Fruit fly (Drosophila melanogaster) whole organism, embryonic: ENCODE measurements around the gene Drs.

Source experiments
- CG10267 ChIP-seq: fragments of 200-800 bp; sonication (Bioruptor generic); optimal IDR thresholded peaks from 2 replicates; lab custom pipeline; 2018; ENCODE audit warnings: missing biosample characterization, mild to moderate bottlenecking, missing genetic modification characterization, moderate library complexity
- CG10321 ChIP-seq: fragments of 200-800 bp; sonication (Bioruptor generic); IDR thresholded peaks from 2 replicates; pipeline ENCODE4 v1.3.6; 2022; ENCODE audit warnings: missing biosample characterization, missing genetic modification characterization
- CG10431 ChIP-seq: fragments of 200-800 bp; sonication (Bioruptor generic); optimal IDR thresholded peaks from 3 replicates; lab custom pipeline; 2018; ENCODE audit warnings: missing biosample characterization, mild to moderate bottlenecking, missing genetic modification characterization
- CG15601 ChIP-seq: fragments of 200-800 bp; sonication (Bioruptor generic); optimal IDR thresholded peaks from 3 replicates; lab custom pipeline; 2019; ENCODE audit warnings: missing biosample characterization, mild to moderate bottlenecking, missing genetic modification characterization, moderate library complexity
- CG17361 ChIP-seq: fragments of 200-800 bp; sonication (Bioruptor generic); IDR thresholded peaks from 3 replicates; pipeline ENCODE4 v1.3.6; 2022; ENCODE audit warnings: missing biosample characterization, missing genetic modification characterization
- CG2875 ChIP-seq: fragments of 200-800 bp; sonication (Bioruptor generic); optimal IDR thresholded peaks from 2 replicates; lab custom pipeline; 2017; ENCODE audit warnings: missing biosample characterization, mild to moderate bottlenecking, missing genetic modification characterization, missing genetic modification reagents
- CG31441 ChIP-seq: fragments of 200-800 bp; sonication (Bioruptor generic); IDR thresholded peaks from 2 replicates; pipeline ENCODE4 v1.3.6; 2022; ENCODE audit warnings: missing biosample characterization, missing genetic modification characterization
- CG4854 ChIP-seq: fragments of 200-800 bp; sonication (Bioruptor generic); optimal IDR thresholded peaks from 2 replicates; lab custom pipeline; 2016; ENCODE audit warnings: missing biosample characterization, missing genetic modification characterization, inconsistent platforms
- CG7928 ChIP-seq: fragments of 200-800 bp; sonication (Bioruptor generic); optimal IDR thresholded peaks from 2 replicates; lab custom pipeline; 2017; ENCODE audit warnings: missing biosample characterization, mild to moderate bottlenecking, missing genetic modification characterization
- CG8478 ChIP-seq: fragments of >200 bp; optimal IDR thresholded peaks from 2 replicates; lab custom pipeline; 2018
- CG9876 ChIP-seq: fragments of 200-800 bp; sonication (Bioruptor generic); optimal IDR thresholded peaks from 2 replicates; lab custom pipeline; 2016; ENCODE audit warnings: missing biosample characterization, missing genetic modification characterization
- Drgx ChIP-seq: fragments of 200-800 bp; sonication (Bioruptor generic); IDR thresholded peaks from 2 replicates; pipeline ENCODE4 v1.3.6; 2022; ENCODE audit warnings: missing biosample characterization, missing genetic modification characterization
- E2f2 ChIP-seq: fragments of 200-800 bp; sonication (Bioruptor generic); IDR thresholded peaks from 2 replicates; pipeline ENCODE4 v1.3.6; 2022; ENCODE audit warnings: missing biosample characterization, missing genetic modification characterization
- Fer3 ChIP-seq: fragments of 200-800 bp; sonication (Bioruptor generic); optimal IDR thresholded peaks from 2 replicates; lab custom pipeline; 2018; ENCODE audit warnings: missing biosample characterization, mild to moderate bottlenecking, missing genetic modification characterization, moderate library complexity
- Gsc ChIP-seq: fragments of 200-800 bp; sonication (Bioruptor generic); IDR thresholded peaks from 2 replicates; pipeline ENCODE4 v1.3.6; 2022; ENCODE audit warnings: missing biosample characterization, missing genetic modification characterization
- HHEX ChIP-seq: fragments of 200-800 bp; sonication (Bioruptor generic); optimal IDR thresholded peaks from 3 replicates; lab custom pipeline; 2017; ENCODE audit warnings: missing biosample characterization, mild to moderate bottlenecking, missing genetic modification characterization, missing genetic modification reagents
- HLH3B ChIP-seq: fragments of 200-800 bp; sonication (Bioruptor generic); IDR thresholded peaks from 2 replicates; pipeline ENCODE4 v1.3.6; 2022; ENCODE audit warnings: missing biosample characterization, missing genetic modification characterization
- HLH54F ChIP-seq: fragments of 200-800 bp; sonication (Bioruptor generic); optimal IDR thresholded peaks from 3 replicates; lab custom pipeline; 2016; ENCODE audit warnings: missing biosample characterization, missing genetic modification characterization
- MESR4 ChIP-seq: fragments of 200-800 bp; sonication (Bioruptor generic); optimal IDR thresholded peaks from 2 replicates; lab custom pipeline; 2018; ENCODE audit warnings: missing biosample characterization, mild to moderate bottlenecking, missing genetic modification characterization, moderate library complexity
- Med ChIP-seq: fragments of 200-800 bp; sonication (Bioruptor generic); peaks from one replicate; lab custom pipeline; 2016; ENCODE audit warnings: missing biosample characterization, missing genetic modification characterization, mild to moderate bottlenecking, inconsistent platforms, moderate library complexity
- Mes4 ChIP-seq: fragments of 200-800 bp; sonication (Bioruptor generic); optimal IDR thresholded peaks from 2 replicates; lab custom pipeline; 2016; ENCODE audit warnings: missing biosample characterization, missing genetic modification characterization
- NK7.1 ChIP-seq: fragments of 200-800 bp; sonication (Bioruptor generic); optimal IDR thresholded peaks from 3 replicates; lab custom pipeline; 2016; ENCODE audit warnings: missing biosample characterization, missing genetic modification characterization
- Rfx ChIP-seq: fragments of 200-800 bp; sonication (Bioruptor generic); IDR thresholded peaks from 2 replicates; pipeline ENCODE4 v1.3.6; 2022; ENCODE audit warnings: missing biosample characterization, missing genetic modification characterization
- Rx ChIP-seq: fragments of 200-800 bp; sonication (Bioruptor generic); IDR thresholded peaks from 2 replicates; pipeline ENCODE4 v1.3.6; 2022; ENCODE audit warnings: missing biosample characterization, missing genetic modification characterization
- YL-1 ChIP-seq: fragments of 200-800 bp; sonication (Bioruptor generic); optimal IDR thresholded peaks from 3 replicates; lab custom pipeline; 2017; ENCODE audit warnings: missing biosample characterization, mild to moderate bottlenecking, missing genetic modification characterization
- ac ChIP-seq: fragments of 200-800 bp; sonication (Bioruptor generic); optimal IDR thresholded peaks from 3 replicates; lab custom pipeline; 2017; ENCODE audit warnings: missing biosample characterization, mild to moderate bottlenecking, missing genetic modification characterization
- aop ChIP-seq: fragments of 200-800 bp; sonication (Bioruptor generic); IDR thresholded peaks from 2 replicates; pipeline ENCODE4 v1.3.6; 2022; ENCODE audit warnings: missing biosample characterization, missing genetic modification characterization
- bbx ChIP-seq: fragments of 200-800 bp; sonication (Bioruptor generic); IDR thresholded peaks from 2 replicates; pipeline ENCODE4 v1.3.6; 2022; ENCODE audit warnings: missing biosample characterization, missing genetic modification characterization; ENCODE audit not compliant: partially characterized antibody
- ci ChIP-seq: fragments of 200-800 bp; sonication (Bioruptor generic); IDR thresholded peaks from 3 replicates; pipeline ENCODE4 v1.3.6; 2022; ENCODE audit warnings: missing biosample characterization, missing genetic modification characterization
- corto ChIP-seq: fragments of 200-800 bp; sonication (Bioruptor generic); optimal IDR thresholded peaks from 2 replicates; lab custom pipeline; 2016; ENCODE audit warnings: missing biosample characterization, mild to moderate bottlenecking, missing genetic modification characterization, moderate library complexity
- dmrt11E ChIP-seq: fragments of 200-800 bp; sonication (Bioruptor generic); optimal IDR thresholded peaks from 3 replicates; lab custom pipeline; 2018; ENCODE audit warnings: missing biosample characterization, mild to moderate bottlenecking, missing genetic modification characterization, moderate library complexity
- fu2 ChIP-seq: fragments of 200-800 bp; sonication (Bioruptor generic); optimal IDR thresholded peaks from 2 replicates; lab custom pipeline; 2016; ENCODE audit warnings: missing biosample characterization, missing genetic modification characterization
- gcm2 ChIP-seq: fragments of 200-800 bp; sonication (Bioruptor generic); optimal IDR thresholded peaks from 2 replicates; lab custom pipeline; 2016; ENCODE audit warnings: missing biosample characterization, missing genetic modification characterization
- grn ChIP-seq: fragments of 200-800 bp; sonication (Bioruptor generic); optimal IDR thresholded peaks from 3 replicates; lab custom pipeline; 2017; ENCODE audit warnings: missing biosample characterization, missing genetic modification characterization
- gsb ChIP-seq: fragments of 200-800 bp; sonication (Bioruptor generic); IDR thresholded peaks from 2 replicates; pipeline ENCODE4 v1.3.6; 2022; ENCODE audit warnings: missing biosample characterization, missing genetic modification characterization
- hb ChIP-seq: fragments of 200-800 bp; sonication (Bioruptor generic); IDR thresholded peaks from 3 replicates; pipeline ENCODE4 v1.3.6; 2022; ENCODE audit warnings: missing biosample characterization, missing genetic modification characterization; ENCODE audit not compliant: partially characterized antibody
- hbn ChIP-seq: fragments of 200-800 bp; sonication (Bioruptor generic); IDR thresholded peaks from 2 replicates; pipeline ENCODE4 v1.3.6; 2022; ENCODE audit warnings: missing biosample characterization, missing genetic modification characterization; ENCODE audit not compliant: partially characterized antibody
- knrl ChIP-seq: fragments of 200-800 bp; sonication (Bioruptor generic); IDR thresholded peaks from 3 replicates; pipeline ENCODE4 v1.3.6; 2022; ENCODE audit warnings: missing biosample characterization, missing genetic modification characterization; ENCODE audit not compliant: partially characterized antibody
- lab ChIP-seq: fragments of 200-800 bp; sonication (Bioruptor generic); optimal IDR thresholded peaks from 3 replicates; lab custom pipeline; 2017; ENCODE audit warnings: missing biosample characterization, missing genetic modification characterization, mild to moderate bottlenecking, moderate library complexity, missing genetic modification reagents
- mld ChIP-seq: fragments of 200-800 bp; sonication (Bioruptor generic); IDR thresholded peaks from 3 replicates; pipeline ENCODE4 v1.3.6; 2022; ENCODE audit warnings: missing biosample characterization, missing genetic modification characterization; ENCODE audit not compliant: partially characterized antibody
- p53 ChIP-seq: fragments of 200-800 bp; sonication (Bioruptor generic); optimal IDR thresholded peaks from 2 replicates; lab custom pipeline; 2016; ENCODE audit warnings: missing biosample characterization, missing genetic modification characterization
- pan ChIP-seq, 4 experiments: fragments of >200 bp in 3 of 4; fragments of 200-800 bp in 1 of 4; sonication (Bioruptor generic) in 1 of 4; optimal IDR thresholded peaks in 3 of 4; IDR thresholded peaks in 1 of 4; 2 replicates each; pipeline versions ENCODE4 v1.3.6 to Lab custom; 2017 to 2022; ENCODE audit warnings: missing biosample characterization in 2 of 4, missing genetic modification characterization in 2 of 4, mixed read lengths in 1 of 4
- pzg ChIP-seq: fragments of 200-800 bp; sonication (Bioruptor generic); optimal IDR thresholded peaks from 3 replicates; lab custom pipeline; 2018; ENCODE audit warnings: missing biosample characterization, mild to moderate bottlenecking, missing genetic modification characterization, moderate library complexity
- slou ChIP-seq: fragments of 200-800 bp; sonication (Bioruptor generic); optimal IDR thresholded peaks from 3 replicates; lab custom pipeline; 2016; ENCODE audit warnings: missing biosample characterization, missing genetic modification characterization
- sob ChIP-seq: fragments of 200-800 bp; sonication (Bioruptor generic); IDR thresholded peaks from 2 replicates; pipeline ENCODE4 v1.3.6; 2022; ENCODE audit warnings: missing biosample characterization, missing genetic modification characterization
- tgo ChIP-seq: fragments of 200-800 bp; sonication (Bioruptor generic); IDR thresholded peaks from 3 replicates; pipeline ENCODE4 v1.3.6; 2022; ENCODE audit warnings: missing biosample characterization, missing genetic modification characterization
- trem ChIP-seq: fragments of 200-800 bp; optimal IDR thresholded peaks from 3 replicates; lab custom pipeline; 2019; ENCODE audit warnings: missing biosample characterization, mild to moderate bottlenecking, missing genetic modification characterization, moderate library complexity
- tup ChIP-seq: fragments of 200-800 bp; sonication (Bioruptor generic); optimal IDR thresholded peaks from 2 replicates; lab custom pipeline; 2016; ENCODE audit warnings: missing biosample characterization, mild to moderate bottlenecking, missing genetic modification characterization, moderate library complexity
- vnd ChIP-seq: fragments of 200-800 bp; sonication (Bioruptor generic); IDR thresholded peaks from 3 replicates; pipeline ENCODE4 v1.3.6; 2022; ENCODE audit warnings: missing biosample characterization, missing genetic modification characterization; ENCODE audit not compliant: partially characterized antibody
- zf30C ChIP-seq: fragments of 200-800 bp; sonication (Bioruptor generic); optimal IDR thresholded peaks from 3 replicates; lab custom pipeline; 2018; ENCODE audit warnings: missing biosample characterization, mild to moderate bottlenecking, missing genetic modification characterization

The Drs gene

DNA sequence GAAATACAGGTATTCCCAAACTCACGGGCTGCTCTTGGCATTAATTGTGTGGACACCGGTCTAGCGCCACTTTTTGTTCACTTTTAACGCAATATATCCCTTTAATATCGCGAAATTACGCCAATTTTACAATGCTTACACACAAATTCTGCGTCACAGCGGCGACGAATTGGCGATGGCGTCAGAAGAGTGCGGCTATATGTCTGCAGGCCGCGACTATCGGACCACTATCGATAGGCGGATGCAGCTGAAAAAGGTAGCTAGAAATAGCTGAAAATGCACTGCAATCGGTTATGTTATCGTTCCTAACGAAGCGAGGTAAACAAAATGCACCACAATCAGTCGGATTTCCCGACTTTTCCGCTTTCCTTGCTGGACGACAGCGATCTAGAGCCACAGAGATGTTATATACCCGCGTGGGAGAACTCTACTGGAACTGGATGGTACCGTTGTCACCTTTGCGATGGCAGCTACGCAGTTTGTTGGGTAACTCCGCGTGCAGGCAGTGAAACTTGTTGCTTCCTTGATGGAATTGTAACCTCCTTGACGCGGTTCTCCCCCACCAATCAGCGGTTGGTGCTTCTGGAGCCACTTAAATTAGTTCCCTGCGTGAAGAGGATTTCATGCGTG lies 4.8 kb downstream of the Drs start, which contains the start of the genes Ythdc1 and CG12010 (continued):
- TF ChIP-seq gcm2 (GFP tag; lab: Kevin White, UChicago) (no peak), zf30C (peak; percentile 49), HLH3B (GFP tag; lab: Robert Waterston, UW) (no peak), E2f2 (GFP tag; lab: Robert Waterston, UW) (peak; percentile 65), trem (tag; lab: Kevin White, UChicago) (peak; percentile 68), lab (GFP tag; lab: Kevin White, UChicago) (no peak), hbn (peak; percentile 75), CG10267 (peak; percentile 44), CG9876 (GFP tag; lab: Kevin White, UChicago) (no peak), HLH54F (GFP tag; lab: Kevin White, UChicago) (no peak), pzg (GFP tag; lab: Kevin White, UChicago) (peak; percentile 92), sob (GFP tag; lab: Robert Waterston, UW) (peak; percentile 39; the same call in 1 of the 2 replicates), Med (GFP tag; lab: Kevin White, UChicago) (peak; percentile 80), bbx (GFP tag; lab: Robert Waterston, UW) (peak; percentile 93), gsb (no peak), tup (GFP tag; lab: Kevin White, UChicago) (no peak), Rx (GFP tag; lab: Robert Waterston, UW) (no peak), CG2875 (GFP tag; lab: Kevin White, UChicago) (no peak), MESR4 (GFP tag; lab: Kevin White, UChicago) (peak; percentile 95), NK7.1 (no peak), p53 (GFP tag; lab: Kevin White, UChicago) (no peak), Gsc (GFP tag; lab: Robert Waterston, UW) (no peak), Drgx (GFP tag; lab: Robert Waterston, UW) (no peak), grn (GFP tag; lab: Kevin White, UChicago) (no peak), Mes4 (GFP tag; lab: Kevin White, UChicago) (no peak), ci (GFP tag; lab: Robert Waterston, UW) (peak; percentile 21; the same call in 1 of the 3 replicates), dmrt11E (tag; lab: Kevin White, UChicago) (no peak), CG31441 (GFP tag; lab: Robert Waterston, UW) (no peak), slou (no peak), fu2 (no peak), CG10321 (GFP tag; lab: Robert Waterston, UW) (peak; percentile 95), Fer3 (tag; lab: Kevin White, UChicago) (no peak), CG17361 (GFP tag; lab: Robert Waterston, UW) (no peak), vnd (GFP tag; lab: Robert Waterston, UW) (peak; percentile 90), CG7928 (GFP tag; lab: Kevin White, UChicago) (no peak), mld (GFP tag; lab: Robert Waterston, UW) (peak; percentile 71; the same call in 2 of the 3 replicates), pan (optimal IDR thresholded peaks at IDR 0.05; lab: Kevin White, UChicago) (no peak), pan (GFP tag; optimal IDR thresholded peaks at IDR 0.05 in 1 of 2, IDR thresholded peaks at IDR 0.05 in 1 of 2) (no peak), aop (GFP tag; lab: Robert Waterston, UW) (no peak), CG8478 (lab: Kevin White, UChicago) (peak; percentile 79), HHEX (no peak), CG4854 (GFP tag; lab: Kevin White, UChicago) (no peak), CG15601 (tag; lab: Kevin White, UChicago) (no peak), corto (GFP tag; lab: Kevin White, UChicago) (no peak), knrl (GFP tag; lab: Robert Waterston, UW) (peak; percentile 82), Rfx (0 out of 2 replicates have a peak, but pooled peaks have one; percentile 23), ac (GFP tag; lab: Kevin White, UChicago) (no peak), CG10431 (GFP tag; lab: Kevin White, UChicago) (no peak), YL-1 (GFP tag; lab: Kevin White, UChicago) (peak; percentile 99), hb (GFP tag; lab: Robert Waterston, UW) (peak; percentile 92), tgo (no peak)
